Fruit fly (Drosophila melanogaster): ENCODE results near the gene CG5888.

CG5888 gene

DNA sequence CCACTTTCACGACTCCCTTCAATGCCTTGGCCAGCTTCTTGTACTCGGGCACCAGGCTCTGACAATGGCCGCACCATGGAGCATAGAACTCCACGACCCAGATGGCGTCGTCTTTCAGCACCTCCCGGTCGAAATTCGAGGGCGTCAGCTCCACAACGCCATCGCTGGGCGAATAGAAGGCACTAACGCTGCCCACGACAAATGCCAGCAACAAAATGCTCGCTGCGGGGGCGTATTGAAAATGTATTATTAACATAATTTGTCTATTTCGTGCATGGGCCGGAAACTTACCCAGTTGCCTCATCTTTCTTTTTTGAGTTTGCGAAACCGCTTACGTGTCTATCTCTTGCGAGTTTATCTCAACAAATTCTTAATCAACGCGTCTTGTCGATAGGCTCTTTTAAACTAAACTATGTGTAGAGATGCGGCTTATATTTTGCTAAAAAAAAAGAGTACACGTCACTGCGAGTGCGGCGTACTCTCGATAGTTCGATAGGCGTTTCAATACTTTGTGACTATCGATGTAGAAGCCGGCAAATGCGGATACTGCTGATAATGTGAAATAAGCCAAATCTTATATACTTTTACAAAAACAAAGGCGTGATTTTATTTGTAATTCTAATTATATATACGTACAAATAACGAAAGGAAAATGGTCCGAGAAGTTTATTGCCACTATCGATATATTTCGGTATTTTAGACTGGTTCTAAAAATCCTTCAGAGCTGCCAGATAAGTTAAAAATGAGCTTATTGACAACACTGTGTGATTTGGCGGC, 91.8 kb downstream of the CG5888 start, which contains the start of gene CaBP1 (continued):
- peak; percentile 16 for TF ChIP-seq Hmr (GFP tag; optimal IDR thresholded peaks at IDR 0.05)
- TF ChIP-seq knrl (GFP tag; IDR thresholded peaks at IDR 0.05; ENCODE audit: partially characterized antibody): peak; percentile 93
- no peak for TF ChIP-seq CG6683 (GFP tag; optimal IDR thresholded peaks at IDR 0.05)
- TF ChIP-seq bsh (GFP tag; optimal IDR thresholded peaks at IDR 0.05): no peak
- TF ChIP-seq stwl (tag; optimal IDR thresholded peaks at IDR 0.05): peak; percentile 75
- TF ChIP-seq mld (GFP tag; IDR thresholded peaks at IDR 0.05; ENCODE audit: partially characterized antibody): peak; percentile 76; the same call in 2 of the 3 replicates
- TF ChIP-seq Dbx (GFP tag; IDR thresholded peaks at IDR 0.05): no peak
- no peak for TF ChIP-seq CG8478 (optimal IDR thresholded peaks at IDR 0.05)
- no peak for TF ChIP-seq Hand (GFP tag; optimal IDR thresholded peaks at IDR 0.05)
- no peak for TF ChIP-seq CG12236 (GFP tag; optimal IDR thresholded peaks at IDR 0.05)
- TF ChIP-seq CG14667 (GFP tag; IDR thresholded peaks at IDR 0.05): no peak
- no peak for TF ChIP-seq Chrac-16 (GFP tag; optimal IDR thresholded peaks at IDR 0.05)
- TF ChIP-seq Lhr (GFP tag; optimal IDR thresholded peaks at IDR 0.05): peak; percentile 42
- TF ChIP-seq sug (tag; optimal IDR thresholded peaks at IDR 0.05): peak; percentile 4
- TF ChIP-seq NC2β (GFP tag; optimal IDR thresholded peaks at IDR 0.05): no peak
- no peak for TF ChIP-seq bcd (GFP tag; optimal IDR thresholded peaks at IDR 0.05)
- TF ChIP-seq CG1603 (tag; optimal IDR thresholded peaks at IDR 0.05): no peak
- peak; percentile 74 for TF ChIP-seq Dref (GFP tag; IDR thresholded peaks at IDR 0.05)
- no peak for TF ChIP-seq CG18011 (GFP tag; optimal IDR thresholded peaks at IDR 0.05)
- TF ChIP-seq CkIIα-i1 (GFP tag; IDR thresholded peaks at IDR 0.05): no peak
- peak; percentile 54 for TF ChIP-seq CG8924 (tag; optimal IDR thresholded peaks at IDR 0.05)
- peak in 1 of 3 experiments; percentile 58 for TF ChIP-seq Stat92E (GFP tag; optimal IDR thresholded peaks at IDR 0.05)
- peak; percentile 5 for TF ChIP-seq CG4617 (GFP tag; optimal IDR thresholded peaks at IDR 0.05; ENCODE audit: borderline replicate concordance)
- TF ChIP-seq E2f2 (GFP tag; IDR thresholded peaks at IDR 0.05): peak; percentile 93
- no peak for TF ChIP-seq CG4820 (GFP tag; optimal IDR thresholded peaks at IDR 0.05)
- no peak for TF ChIP-seq CG9932 (GFP tag; IDR thresholded peaks at IDR 0.05)
- TF ChIP-seq gt (GFP tag; IDR thresholded peaks at IDR 0.05): no peak
- no peak for TF ChIP-seq en (GFP tag; optimal IDR thresholded peaks at IDR 0.05)

DNA sequence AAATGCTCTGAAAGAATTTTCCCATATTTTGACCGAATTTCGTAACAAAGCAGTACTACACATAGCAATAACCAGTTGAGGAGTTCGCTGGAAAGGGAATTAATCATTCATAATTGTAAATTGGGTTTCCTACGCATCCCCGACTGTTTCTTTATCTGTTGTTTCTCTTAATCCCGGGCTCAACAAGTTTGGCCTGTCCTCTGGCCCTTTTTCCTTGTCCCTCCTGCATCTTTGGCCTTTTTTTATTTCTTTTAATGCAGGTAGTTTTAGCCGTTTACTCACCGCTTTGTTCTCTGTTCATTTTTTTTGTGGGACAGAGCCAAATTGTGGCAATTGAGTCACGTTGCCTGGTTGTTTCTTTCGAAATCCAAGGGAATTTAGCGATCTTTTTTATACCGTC, 94.5 kb downstream of the CG5888 start:
- TF ChIP-seq onecut (GFP tag; IDR thresholded peaks at IDR 0.05) (no peak), CG13424 (tag; optimal IDR thresholded peaks at IDR 0.05) (no peak), Hey (tag; optimal IDR thresholded peaks at IDR 0.05) (no peak), tll (GFP tag; optimal IDR thresholded peaks at IDR 0.05) (peak in 1 of 2 experiments; percentile 32), zen (tag; optimal IDR thresholded peaks at IDR 0.05) (peak; percentile 17), hkb (optimal IDR thresholded peaks at IDR 0.05) (no peak), hkb (GFP tag; IDR thresholded peaks at IDR 0.05) (no peak), usp (GFP tag; optimal IDR thresholded peaks at IDR 0.05) (no peak), nom (GFP tag; optimal IDR thresholded peaks at IDR 0.05) (peak; percentile 17), eve (GFP tag; optimal IDR thresholded peaks at IDR 0.05) (peak in 1 of 2 experiments; percentile 63), rib (GFP tag; IDR thresholded peaks at IDR 0.05) (0 out of 2 replicates have a peak, but pooled peaks have one; percentile 13), CG6654 (GFP tag; optimal IDR thresholded peaks at IDR 0.05) (no peak), Dip3 (GFP tag; optimal IDR thresholded peaks at IDR 0.05) (no peak), CG15479 (GFP tag; optimal IDR thresholded peaks at IDR 0.05) (peak; percentile 25), vnd (GFP tag; IDR thresholded peaks at IDR 0.05; ENCODE audit: partially characterized antibody) (no peak)
